Fruit fly (Drosophila melanogaster) whole organism, wandering third instar larva: ENCODE data around the gene Ms.

ENCODE experiments used
- Abd-B ChIP-seq: fragments of >200 bp; optimal IDR thresholded peaks from 2 replicates; lab custom pipeline; 2017; ENCODE audit warnings: missing biosample characterization, missing genetic modification characterization
- CG32264 ChIP-seq: fragments of 200-800 bp; sonication (Bioruptor generic); optimal IDR thresholded peaks from 2 replicates; lab custom pipeline; 2016; ENCODE audit warnings: missing biosample characterization, missing genetic modification characterization
- Hnf4 ChIP-seq: fragments of 200-800 bp; sonication (Bioruptor generic); optimal IDR thresholded peaks from 2 replicates; lab custom pipeline; 2016; ENCODE audit warnings: missing biosample characterization, mild to moderate bottlenecking, missing genetic modification characterization
- Rel ChIP-seq, 2 experiments: fragments of 200-800 bp; sonication (Bioruptor generic) in 1 of 2; optimal IDR thresholded peaks; 2 replicates in 1 of 2; 3 replicates in 1 of 2; lab custom pipeline; 2016 to 2019; ENCODE audit warnings: mild to moderate bottlenecking in 2 of 2, missing biosample characterization in 2 of 2, missing genetic modification characterization in 2 of 2, moderate library complexity in 1 of 2
- dl ChIP-seq, 2 experiments: fragments of 175-275, 200-275 bp in 1 of 2; fragments of 200-275 bp in 1 of 2; sonication (Bioruptor generic); optimal IDR thresholded peaks; lab custom pipeline; 2018; ENCODE audit warnings: mild to moderate bottlenecking in 2 of 2, missing biosample characterization in 2 of 2, missing genetic modification characterization in 2 of 2, moderate library complexity in 2 of 2; ENCODE audit not compliant: partially characterized antibody in 2 of 2, insufficient read depth in 1 of 2
- jim ChIP-seq: fragments of 175-275, 200-325 bp; sonication (Bioruptor generic); optimal IDR thresholded peaks from 2 replicates; lab custom pipeline; 2016; ENCODE audit warnings: missing biosample characterization, mild to moderate bottlenecking, missing genetic modification characterization
- pan ChIP-seq: fragments of >200 bp; optimal IDR thresholded peaks from 2 replicates; lab custom pipeline; 2017
- psq ChIP-seq: fragments of 200-800 bp; sonication (Bioruptor generic); optimal IDR thresholded peaks from 3 replicates; lab custom pipeline; 2017; ENCODE audit warnings: missing biosample characterization, mild to moderate bottlenecking, missing genetic modification characterization, moderate library complexity
- rgr ChIP-seq: fragments of 200-800 bp; sonication (Bioruptor generic); optimal IDR thresholded peaks from 3 replicates; lab custom pipeline; 2016; ENCODE audit warnings: missing biosample characterization, mild to moderate bottlenecking, missing genetic modification characterization
- usp ChIP-seq: fragments of >200 bp; optimal IDR thresholded peaks from 2 replicates; lab custom pipeline; 2017; ENCODE audit warnings: missing biosample characterization, missing genetic modification characterization

DNA sequence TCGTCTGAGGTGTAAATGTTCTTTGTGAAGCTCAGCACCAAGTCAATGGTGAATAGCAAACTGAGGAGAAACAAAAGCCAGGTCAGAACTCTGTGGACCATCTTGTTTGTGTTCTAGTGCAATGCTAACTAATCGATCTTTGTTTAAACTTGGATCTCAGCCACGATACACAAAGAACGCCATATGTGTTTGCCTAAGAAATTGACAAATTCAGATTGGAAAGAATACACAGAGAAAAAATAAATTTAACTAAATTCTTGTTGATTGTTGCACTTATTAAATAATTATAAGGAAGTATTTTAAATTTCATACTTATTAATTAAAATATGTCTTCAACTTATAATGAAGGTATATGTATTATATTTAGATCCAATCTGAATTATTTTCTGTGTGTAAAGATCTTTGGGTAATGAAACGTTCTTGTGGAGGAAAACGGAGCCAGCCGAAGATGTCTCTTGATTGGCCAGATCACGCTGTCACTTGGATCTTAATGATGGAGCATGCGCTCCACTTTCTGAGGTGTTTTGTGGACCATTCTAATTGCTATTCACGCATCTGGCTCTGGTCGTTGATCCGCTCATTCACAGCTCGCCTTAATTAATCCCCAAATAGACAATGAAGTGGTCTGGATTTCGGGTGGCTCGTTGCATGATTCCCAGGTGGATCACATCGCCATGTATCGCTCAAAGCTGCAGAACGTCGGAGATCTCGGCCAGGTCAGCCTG, 23.7 kb downstream of the Ms start, which contains the start of the genes CG17784 and CG13613:
- TF ChIP-seq Abd-B (GFP tag; lab: Kevin White, UChicago): no peak
- TF ChIP-seq usp: no peak
- TF ChIP-seq Hnf4 (GFP tag; lab: Kevin White, UChicago): no peak
- TF ChIP-seq psq (GFP tag; lab: Kevin White, UChicago): no peak
- no peak for TF ChIP-seq Rel (GFP tag; optimal IDR thresholded peaks at IDR 0.05; lab: Kevin White, UChicago)
- no peak for TF ChIP-seq Rel (tag; optimal IDR thresholded peaks at IDR 0.05; lab: Kevin White, UChicago)
- TF ChIP-seq CG32264 (GFP tag; lab: Kevin White, UChicago): no peak
- TF ChIP-seq rgr (GFP tag; lab: Kevin White, UChicago): no peak
- no peak for TF ChIP-seq pan
- TF ChIP-seq jim (GFP tag; lab: Kevin White, UChicago): no peak
- TF ChIP-seq dl (GFP tag; optimal IDR thresholded peaks at IDR 0.05; lab: Kevin White, UChicago; ENCODE audit: insufficient read depth in 1 of 2, partially characterized antibody in 2 of 2): no peak
